Fruit fly (Drosophila melanogaster): Measurements from ENCODE around the gene CG2225.

Gene CG2225

DNA sequence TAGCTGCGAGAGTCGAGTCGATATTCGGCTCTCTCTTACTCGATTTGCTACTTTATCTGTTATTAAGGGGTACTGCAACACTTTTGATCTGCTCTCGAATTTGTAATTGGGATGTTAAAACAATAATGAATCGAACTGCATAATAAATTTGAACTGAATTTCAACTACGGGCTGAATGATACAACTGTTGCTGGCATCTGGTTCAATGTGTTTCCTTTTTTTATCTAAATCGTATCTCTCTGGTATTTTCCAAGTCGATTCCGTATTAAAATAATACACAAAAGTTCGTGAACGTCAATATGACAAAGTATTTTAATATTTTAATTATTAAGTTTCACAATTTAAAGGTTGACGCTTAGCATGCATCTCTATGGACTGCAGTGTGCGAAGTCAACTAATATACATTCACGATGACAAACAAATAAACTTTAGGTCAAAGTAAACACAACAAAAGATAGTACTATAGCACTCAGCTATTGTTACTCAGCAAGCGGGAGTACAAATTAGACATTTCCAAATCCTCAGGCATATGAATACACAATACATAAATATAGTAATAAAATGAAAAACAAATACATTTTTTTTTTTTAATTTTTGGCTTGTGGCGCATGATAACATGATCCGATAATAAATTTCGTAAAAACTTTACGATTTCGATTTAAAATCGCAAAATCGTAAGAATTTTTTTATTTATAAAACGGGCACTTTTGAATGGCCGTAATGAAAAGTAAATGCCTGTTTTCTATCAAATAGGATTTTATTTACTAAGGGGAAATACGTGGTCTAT is 53.5 kb downstream of the CG2225 start, which contains the start of gene CG2201 (continued):
- no peak for TF ChIP-seq crc (GFP tag; optimal IDR thresholded peaks at IDR 0.05)
- TF ChIP-seq oc (tag; optimal IDR thresholded peaks at IDR 0.05) = peak; percentile 47
- peak; percentile 13 for TF ChIP-seq CG4854 (GFP tag; optimal IDR thresholded peaks at IDR 0.05)
- TF ChIP-seq HLHmδ (GFP tag; optimal IDR thresholded peaks at IDR 0.05) = no peak
- no peak for TF ChIP-seq bowl (GFP tag; IDR thresholded peaks at IDR 0.05)
- no peak for TF ChIP-seq CG11093 (GFP tag; IDR thresholded peaks at IDR 0.05)
- no peak; the same call in 1 of the 2 replicates for TF ChIP-seq Rx (GFP tag; IDR thresholded peaks at IDR 0.05)
- no peak; the same call in 1 of the 2 replicates for TF ChIP-seq lmd (GFP tag; IDR thresholded peaks at IDR 0.05)
- TF ChIP-seq ranshi (GFP tag; IDR thresholded peaks at IDR 0.05) = no peak
- TF ChIP-seq z (GFP tag; IDR thresholded peaks at IDR 0.05) = no peak
- no peak for TF ChIP-seq corto (GFP tag; optimal IDR thresholded peaks at IDR 0.05)
- TF ChIP-seq tap (tag; optimal IDR thresholded peaks at IDR 0.05) = no peak
- no peak for TF ChIP-seq NC2α (GFP tag; optimal IDR thresholded peaks at IDR 0.05)
- TF ChIP-seq TFAM (GFP tag; optimal IDR thresholded peaks at IDR 0.05) = no peak
- no peak for TF ChIP-seq Dfd (GFP tag; optimal IDR thresholded peaks at IDR 0.05)
- TF ChIP-seq CG6272 (GFP tag; IDR thresholded peaks at IDR 0.05) = no peak
- no peak for TF ChIP-seq Ets97D (GFP tag; optimal IDR thresholded peaks at IDR 0.05)
- TF ChIP-seq ab (GFP tag; optimal IDR thresholded peaks at IDR 0.05) = no peak
- no peak for TF ChIP-seq sug (tag; optimal IDR thresholded peaks at IDR 0.05)
- no peak for TF ChIP-seq sna (GFP tag; IDR thresholded peaks at IDR 0.05; ENCODE audit: partially characterized antibody)
- TF ChIP-seq CG32767 (GFP tag; IDR thresholded peaks at IDR 0.05) = peak; percentile 59; the same call in 1 of the 2 replicates
- no peak for TF ChIP-seq rib (GFP tag; IDR thresholded peaks at IDR 0.05)
- no peak for TF ChIP-seq repo (GFP tag; optimal IDR thresholded peaks at IDR 0.05)
- peak; percentile 54 for TF ChIP-seq Asciz (GFP tag; optimal IDR thresholded peaks at IDR 0.05)
- no peak for TF ChIP-seq scrt (GFP tag; optimal IDR thresholded peaks at IDR 0.05)
- peak; percentile 30 for TF ChIP-seq CG31441 (GFP tag; IDR thresholded peaks at IDR 0.05)
- 0 out of 2 replicates have a peak, but pooled peaks have one; percentile 8 for TF ChIP-seq CG8765 (GFP tag; IDR thresholded peaks at IDR 0.05)
- no peak for TF ChIP-seq tin (GFP tag; optimal IDR thresholded peaks at IDR 0.05)
- no peak for TF ChIP-seq jigr1 (GFP tag; IDR thresholded peaks at IDR 0.05)
- no peak for TF ChIP-seq D (optimal IDR thresholded peaks at IDR 0.05)
- TF ChIP-seq D (GFP tag; optimal IDR thresholded peaks at IDR 0.05) = peak; percentile 68
- TF ChIP-seq grn (GFP tag; optimal IDR thresholded peaks at IDR 0.05) = peak; percentile 18
- TF ChIP-seq emc (GFP tag; optimal IDR thresholded peaks at IDR 0.05) = no peak
- no peak for TF ChIP-seq CG6683 (GFP tag; optimal IDR thresholded peaks at IDR 0.05)
- no peak for TF ChIP-seq CG17186 (GFP tag; optimal IDR thresholded peaks at IDR 0.05)
- TF ChIP-seq Dek (tag; optimal IDR thresholded peaks at IDR 0.05) = peak; percentile 1
- peak; percentile 25 for TF ChIP-seq CG10979 (tag; optimal IDR thresholded peaks at IDR 0.05)
- TF ChIP-seq CG31224 (GFP tag; IDR thresholded peaks at IDR 0.05) = no peak
- no peak for TF ChIP-seq tup (GFP tag; optimal IDR thresholded peaks at IDR 0.05)
- TF ChIP-seq CG2678 (tag; optimal IDR thresholded peaks at IDR 0.05) = peak; percentile 25
- TF ChIP-seq CG4282 (GFP tag; optimal IDR thresholded peaks at IDR 0.05) = peak; percentile 33
- TF ChIP-seq zen (tag; optimal IDR thresholded peaks at IDR 0.05) = peak; percentile 45
- no peak for TF ChIP-seq NK7.1 (GFP tag; optimal IDR thresholded peaks at IDR 0.05)
- peak; percentile 70 for TF ChIP-seq Abd-B (GFP tag; optimal IDR thresholded peaks at IDR 0.05)
- peak; percentile 20 for TF ChIP-seq CG4424 (GFP tag; optimal IDR thresholded peaks at IDR 0.05)
- no peak for TF ChIP-seq fu2 (GFP tag; optimal IDR thresholded peaks at IDR 0.05)
- TF ChIP-seq stc (GFP tag; IDR thresholded peaks at IDR 0.05) = no peak; the same call in 1 of the 2 replicates
- no peak for TF ChIP-seq CG7745 (tag; optimal IDR thresholded peaks at IDR 0.05)
- TF ChIP-seq Rfx (GFP tag; IDR thresholded peaks at IDR 0.05) = peak; percentile 39; the same call in 1 of the 2 replicates
- TF ChIP-seq maf-S (GFP tag; optimal IDR thresholded peaks at IDR 0.05) = no peak
- TF ChIP-seq Dip2 (GFP tag; IDR thresholded peaks at IDR 0.05) = no peak

Data from whole organism, embryonic.